Worm (Caenorhabditis elegans): ENCODE data around the gene abcf-2.

ce11 chrIII:13435570-13435969 is 26.5 kb downstream of the abcf-2 start, which contains the start of gene F45G2.8:
- no peak for TF ChIP-seq Y55F3AM.14 (GFP tag; optimal IDR thresholded peaks at IDR 0.05)
- no peak for TF ChIP-seq aly-2 (tag; optimal IDR thresholded peaks at IDR 0.05)
- no peak for TF ChIP-seq ama-1 (optimal IDR thresholded peaks at IDR 0.05)
- no peak for TF ChIP-seq gmeb-1 (tag; optimal IDR thresholded peaks at IDR 0.05)
- no peak for TF ChIP-seq nhr-12 (tag; optimal IDR thresholded peaks at IDR 0.05)
- TF ChIP-seq ztf-11 (tag; optimal IDR thresholded peaks at IDR 0.05): no peak
- no peak for TF ChIP-seq alr-1 (tag; optimal IDR thresholded peaks at IDR 0.05)
- TF ChIP-seq ceh-16 (tag; optimal IDR thresholded peaks at IDR 0.05): no peak
- TF ChIP-seq nhr-6 (tag; optimal IDR thresholded peaks at IDR 0.05): no peak
- no peak for TF ChIP-seq peb-1 (tag; optimal IDR thresholded peaks at IDR 0.05)
- TF ChIP-seq R02D3.7 (tag; optimal IDR thresholded peaks at IDR 0.05): no peak
- TF ChIP-seq blmp-1 (tag; optimal IDR thresholded peaks at IDR 0.05; ENCODE audit: insufficient read depth): no peak
- TF ChIP-seq elt-1 (tag; optimal IDR thresholded peaks at IDR 0.05): no peak
